Fruit fly (Drosophila melanogaster): ENCODE data around the gene robl37BC.

The robl37BC gene

dm6 chr2L:19051534-19052100 lies 41.0 kb downstream of the robl37BC start, which contains the start of gene Rpn3 (continued):
- TF ChIP-seq bcd (GFP tag; optimal IDR thresholded peaks at IDR 0.05): peak; percentile 74
- peak; percentile 82 for TF ChIP-seq CG8924 (tag; optimal IDR thresholded peaks at IDR 0.05)
- TF ChIP-seq z (GFP tag; IDR thresholded peaks at IDR 0.05): no peak
- TF ChIP-seq Doc2 (GFP tag; IDR thresholded peaks at IDR 0.05): 0 out of 2 replicates have a peak, but pooled peaks have one; percentile 12
- peak; percentile 78 for TF ChIP-seq CG7556 (GFP tag; optimal IDR thresholded peaks at IDR 0.05)
- TF ChIP-seq gcm (GFP tag; optimal IDR thresholded peaks at IDR 0.05): peak; percentile 68
- peak; percentile 38 for TF ChIP-seq CG4282 (GFP tag; optimal IDR thresholded peaks at IDR 0.05)
- TF ChIP-seq CG2889 (GFP tag; IDR thresholded peaks at IDR 0.05): peak; percentile 82
- TF ChIP-seq kah (GFP tag; optimal IDR thresholded peaks at IDR 0.05): no peak
- peak; percentile 54 for TF ChIP-seq CG17802 (tag; optimal IDR thresholded peaks at IDR 0.05)
- TF ChIP-seq run (tag; optimal IDR thresholded peaks at IDR 0.05): peak; percentile 20
- no peak for TF ChIP-seq cg (GFP tag; optimal IDR thresholded peaks at IDR 0.05)
- no peak for TF ChIP-seq pros (GFP tag; optimal IDR thresholded peaks at IDR 0.05)
- TF ChIP-seq tap (tag; optimal IDR thresholded peaks at IDR 0.05): peak; percentile 74
- TF ChIP-seq bigmax (GFP tag; optimal IDR thresholded peaks at IDR 0.05): no peak
- no peak for TF ChIP-seq D (optimal IDR thresholded peaks at IDR 0.05)
- peak; percentile 55 for TF ChIP-seq D (GFP tag; optimal IDR thresholded peaks at IDR 0.05)
- peak; percentile 82 for TF ChIP-seq CG14014 (GFP tag; IDR thresholded peaks at IDR 0.05)
- peak; percentile 52 for TF ChIP-seq croc (GFP tag; conservative IDR thresholded peaks at IDR 0.05)
- TF ChIP-seq wdn (GFP tag; IDR thresholded peaks at IDR 0.05): peak; percentile 77
- TF ChIP-seq az2 (GFP tag; optimal IDR thresholded peaks at IDR 0.05): peak; percentile 91
- TF ChIP-seq ssp (GFP tag; IDR thresholded peaks at IDR 0.05): peak; percentile 73
- TF ChIP-seq CG33557 (GFP tag; optimal IDR thresholded peaks at IDR 0.05): peak; percentile 42
- peak; percentile 69 for TF ChIP-seq cas (GFP tag; IDR thresholded peaks at IDR 0.05)
- peak; percentile 69 for TF ChIP-seq gsb-n (tag; optimal IDR thresholded peaks at IDR 0.05)
- peak; percentile 72 for TF ChIP-seq vnd (GFP tag; IDR thresholded peaks at IDR 0.05; ENCODE audit: partially characterized antibody)
- peak; percentile 92 for TF ChIP-seq Hsf (GFP tag; optimal IDR thresholded peaks at IDR 0.05)
- peak; percentile 77 for TF ChIP-seq Abd-B (GFP tag; optimal IDR thresholded peaks at IDR 0.05)
- TF ChIP-seq CG2120 (GFP tag; optimal IDR thresholded peaks at IDR 0.05): peak; percentile 92
- no peak for TF ChIP-seq abd-A (tag; optimal IDR thresholded peaks at IDR 0.05)
- peak; percentile 70 for TF ChIP-seq D19A (tag; optimal IDR thresholded peaks at IDR 0.05)
- peak; percentile 85 for TF ChIP-seq Blimp-1 (GFP tag; optimal IDR thresholded peaks at IDR 0.05)
- TF ChIP-seq dm (GFP tag; optimal IDR thresholded peaks at IDR 0.05): peak; percentile 80
- peak in 1 of 3 experiments; percentile 77 for TF ChIP-seq lola (GFP tag; optimal IDR thresholded peaks at IDR 0.05)
- no peak for TF ChIP-seq fd64A (GFP tag; optimal IDR thresholded peaks at IDR 0.05)
- peak; percentile 77 for TF ChIP-seq CG13287 (GFP tag; IDR thresholded peaks at IDR 0.05; ENCODE audit: partially characterized antibody)
- peak; percentile 88 for TF ChIP-seq phol (tag; optimal IDR thresholded peaks at IDR 0.05)
- TF ChIP-seq bowl (GFP tag; IDR thresholded peaks at IDR 0.05): no peak
- TF ChIP-seq Gsc (GFP tag; IDR thresholded peaks at IDR 0.05): peak; percentile 19; the same call in 1 of the 2 replicates
- TF ChIP-seq Xrp1 (GFP tag; IDR thresholded peaks at IDR 0.05): peak; percentile 93
- peak; percentile 67 for TF ChIP-seq ato (GFP tag; IDR thresholded peaks at IDR 0.05; ENCODE audit: partially characterized antibody)
- 0 out of 2 replicates have a peak, but pooled peaks have one; percentile 23 for TF ChIP-seq toy (GFP tag; IDR thresholded peaks at IDR 0.05)
- peak; percentile 94 for TF ChIP-seq gem (tag; optimal IDR thresholded peaks at IDR 0.05)
- peak; percentile 31 for TF ChIP-seq tup (GFP tag; optimal IDR thresholded peaks at IDR 0.05)
- peak; percentile 62 for TF ChIP-seq CG9215 (GFP tag; IDR thresholded peaks at IDR 0.05)
- TF ChIP-seq Oaz (GFP tag; IDR thresholded peaks at IDR 0.05): peak; percentile 71
- TF ChIP-seq Dp (GFP tag; optimal IDR thresholded peaks at IDR 0.05): peak; percentile 10
- TF ChIP-seq Fer2 (tag; optimal IDR thresholded peaks at IDR 0.05): peak; percentile 13
- TF ChIP-seq CG32532 (GFP tag; IDR thresholded peaks at IDR 0.05): peak; percentile 88
- peak; percentile 53; the same call in 1 of the 2 replicates for TF ChIP-seq seq (GFP tag; IDR thresholded peaks at IDR 0.05)

All from whole organism, embryonic.